Worm (Caenorhabditis elegans) whole organism, L4/young adult: ENCODE data around the gene H20J04.7.

Experiments
- W03F9.2 ChIP-seq: fragments of 150-350 bp; optimal IDR thresholded peaks from 2 replicates; lab custom pipeline; 2014; ENCODE audit warnings: missing biosample characterization, missing genetic modification characterization
- him-1 ChIP-seq: sonication (generic microtip); optimal IDR thresholded peaks from 2 replicates; lab custom pipeline; 2016; ENCODE audit warnings: missing genotype, missing genetic modification reagents, missing genetic modification characterization, missing compliant biosample characterization

DNA sequence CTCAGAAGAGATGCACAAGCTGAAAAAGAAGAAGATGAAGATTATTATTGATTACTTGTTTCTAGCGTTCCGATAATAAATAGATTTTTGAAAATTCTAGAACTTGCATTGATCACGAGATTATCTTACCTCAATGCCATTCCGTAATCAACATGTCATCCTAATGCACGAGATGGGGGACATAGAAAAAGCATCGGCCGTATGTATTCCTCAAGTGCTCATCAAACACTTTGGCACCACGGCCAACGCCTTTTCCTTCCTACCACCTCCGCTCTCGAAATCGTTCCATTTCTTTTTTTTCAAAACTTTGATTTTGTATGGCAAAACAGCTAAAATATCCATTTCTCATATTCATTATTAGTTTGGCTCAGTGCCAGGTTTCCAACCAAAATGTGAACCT, 3.6 kb upstream of the H20J04.7 start, which contains the start of gene lat-2:
- TF ChIP-seq W03F9.2, result no peak
- no peak for TF ChIP-seq him-1 (tag; lab: Kevin White, UChicago)
